Worm (Caenorhabditis elegans): ENCODE results near the gene F25B5.6.

ce11 chrIII:5951589-5952378, 3.3 kb upstream of the F25B5.6 start:
- TF ChIP-seq nhr-11 (tag; optimal IDR thresholded peaks at IDR 0.05) (no peak), dmd-4 (tag; optimal IDR thresholded peaks at IDR 0.05) (no peak), nhr-77 (tag; optimal IDR thresholded peaks at IDR 0.05) (no peak), lin-13 (GFP tag; optimal IDR thresholded peaks at IDR 0.05) (no peak), unc-62 (GFP tag; optimal IDR thresholded peaks at IDR 0.05) (no peak), mdl-1 (tag; optimal IDR thresholded peaks at IDR 0.05) (peak; percentile 12 to 43), mab-5 (tag; optimal IDR thresholded peaks at IDR 0.05) (no peak), crh-2 (tag; optimal IDR thresholded peaks at IDR 0.05) (peak; percentile 25), zag-1 (tag; optimal IDR thresholded peaks at IDR 0.05) (no peak), lsy-2 (tag; optimal IDR thresholded peaks at IDR 0.05) (peak in 1 of 2 experiments; percentile 38), nhr-23 (tag; optimal IDR thresholded peaks at IDR 0.05) (no peak), gmeb-1 (tag; optimal IDR thresholded peaks at IDR 0.05) (no peak), snpc-4 (tag; optimal IDR thresholded peaks at IDR 0.05) (no peak)

Data from whole organism, L2 larva.